Worm (Caenorhabditis elegans): ENCODE results near the gene ppm-1.A.

ce11 chrV:10561632-10562031, 25.4 kb upstream of the ppm-1.A start:
- TF ChIP-seq tra-4 (tag; optimal IDR thresholded peaks at IDR 0.05) (no peak), ama-1 (optimal IDR thresholded peaks at IDR 0.05) (no peak), hnd-1 (tag; optimal IDR thresholded peaks at IDR 0.05) (no peak), tbx-11 (GFP tag; IDR thresholded peaks at IDR 0.05) (no peak), hmg-4 (GFP tag; optimal IDR thresholded peaks at IDR 0.05) (no peak), ceh-36 (tag; optimal IDR thresholded peaks at IDR 0.05) (no peak), aly-1 (tag; optimal IDR thresholded peaks at IDR 0.05) (no peak), B0310.2 (tag; optimal IDR thresholded peaks at IDR 0.05) (no peak)

All from whole organism, early embryonic.